Fruit fly (Drosophila melanogaster) Kc167 (cell line): ENCODE results near the gene Lcp65Aa.

Source experiments
- Myc ChIP-seq: fragments of >200 bp; optimal IDR thresholded peaks from 2 replicates; lab custom pipeline; 2017; ENCODE audit warnings: missing external identifiers
- Sin3A ChIP-seq: fragments of >200 bp; optimal IDR thresholded peaks from 2 replicates; lab custom pipeline; 2018; ENCODE audit warnings: missing external identifiers
- h ChIP-seq: fragments of >200 bp; optimal IDR thresholded peaks from 3 replicates; lab custom pipeline; 2018; ENCODE audit warnings: missing external identifiers
- insv ChIP-seq: fragments of >200 bp; optimal IDR thresholded peaks from 3 replicates; lab custom pipeline; 2018; ENCODE audit warnings: missing external identifiers
- psq ChIP-seq: fragments of >200 bp; optimal IDR thresholded peaks from 2 replicates; lab custom pipeline; 2017; ENCODE audit warnings: missing external identifiers
- ttk ChIP-seq: sonication (Bioruptor generic); optimal IDR thresholded peaks from 2 replicates; lab custom pipeline; 2017; ENCODE audit warnings: missing external identifiers

DNA sequence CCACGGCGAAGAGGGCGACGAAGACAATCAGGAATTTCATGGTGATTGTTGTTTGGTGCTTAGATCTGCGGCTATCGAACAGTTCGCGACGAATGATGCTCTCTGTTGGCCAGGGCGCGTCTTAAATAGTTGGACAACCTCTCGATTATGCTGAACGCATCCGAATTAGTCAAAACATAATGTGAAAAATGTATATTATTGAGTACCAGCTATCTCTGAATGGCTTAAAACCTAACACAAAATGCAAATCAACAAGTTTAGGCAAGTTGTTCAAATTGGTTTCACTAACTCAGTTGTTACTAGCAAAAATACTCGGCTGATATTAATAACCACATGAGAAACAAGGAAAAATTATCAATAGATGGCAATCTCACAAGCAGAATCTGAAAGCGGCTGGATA, 15.9 kb upstream of the Lcp65Aa start, which contains the start of gene Lcp65Ag1:
- no peak for TF ChIP-seq h
- no peak for TF ChIP-seq psq (lab: Kevin White, UChicago)
- no peak for TF ChIP-seq Myc (lab: Kevin White, UChicago)
- no peak for TF ChIP-seq ttk
- no peak for TF ChIP-seq Sin3A (lab: Kevin White, UChicago)
- TF ChIP-seq insv (lab: Kevin White, UChicago) = no peak
